Fruit fly (Drosophila melanogaster): ENCODE results near the gene CG11898.

dm6 chr3R:29124128-29124527 is 41.3 kb upstream of the CG11898 start:
- TF ChIP-seq psq (optimal IDR thresholded peaks at IDR 0.05) (no peak), pan (optimal IDR thresholded peaks at IDR 0.05) (no peak), EcR (GFP tag; optimal IDR thresholded peaks at IDR 0.05) (no peak), usp (GFP tag; optimal IDR thresholded peaks at IDR 0.05) (no peak)
